Worm (Caenorhabditis elegans) whole organism, midembryonic: ENCODE data around the gene ZK938.10.

ENCODE experiments used
- flt-1 ChIP-seq: fragments of 200-800 bp; sonication (Bioruptor generic); IDR thresholded peaks from 2 replicates; pipeline ENCODE4 v1.3.6; 2022; ENCODE audit warnings: missing genetic modification characterization, missing compliant biosample characterization
- klf-2 ChIP-seq: fragments of 200-800 bp; sonication (Bioruptor generic); conservative IDR thresholded peaks from 2 replicates; pipeline ENCODE4 v1.3.6; 2022; ENCODE audit warnings: missing genetic modification reagents, missing genetic modification characterization, missing compliant biosample characterization

ce11 chrII:9868698-9869097, 17.9 kb upstream of the ZK938.10 start, which contains the start of gene old-1:
- TF ChIP-seq flt-1 (GFP tag; lab: Robert Waterston, UW) (no peak), klf-2 (no peak)
